Fruit fly (Drosophila melanogaster): ENCODE measurements around the gene Socs36E.

DNA sequence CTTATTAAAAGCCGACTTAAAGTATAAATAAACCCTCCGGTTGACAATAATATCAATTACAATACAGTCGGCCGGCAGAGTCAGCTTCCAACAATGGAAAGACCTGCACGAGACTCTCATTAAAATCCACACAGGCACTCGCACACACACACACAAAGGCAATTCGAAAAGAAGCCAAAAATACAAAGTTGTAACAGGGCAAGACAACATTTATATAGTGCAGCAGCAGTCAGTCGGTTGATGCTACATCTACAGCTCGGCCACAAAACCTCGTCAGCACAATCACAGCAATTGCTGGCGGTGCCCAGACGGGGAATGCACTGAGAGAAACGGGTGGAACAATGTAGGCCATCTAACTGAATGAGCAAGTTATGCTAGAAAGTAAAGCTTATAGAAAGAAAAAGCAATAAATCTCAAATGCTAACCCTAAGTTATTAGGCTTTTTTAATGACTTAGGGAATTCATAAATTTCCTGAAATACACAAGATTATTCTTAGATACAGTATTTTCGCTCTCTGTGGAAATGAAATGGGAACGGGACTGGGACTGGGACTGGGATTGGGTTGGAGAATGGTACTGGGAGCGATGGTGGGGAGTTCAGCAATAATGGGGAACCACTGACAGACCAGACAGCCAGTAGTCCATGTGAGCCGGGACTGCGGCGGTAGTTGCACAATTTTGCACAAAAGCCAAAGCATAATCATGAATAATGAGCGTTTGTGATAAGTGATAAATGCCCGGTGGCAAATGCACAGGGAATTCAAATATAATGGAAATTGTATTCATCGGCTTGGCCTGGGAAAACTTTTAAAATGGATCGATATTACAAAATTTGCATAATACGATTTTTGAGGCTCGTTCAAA, 30.6 kb downstream of the Socs36E start:
- TF ChIP-seq psq (optimal IDR thresholded peaks at IDR 0.05) (no peak), insv (optimal IDR thresholded peaks at IDR 0.05) (no peak), Myc (optimal IDR thresholded peaks at IDR 0.05) (no peak), h (optimal IDR thresholded peaks at IDR 0.05) (no peak), ttk (optimal IDR thresholded peaks at IDR 0.05) (no peak), Sin3A (optimal IDR thresholded peaks at IDR 0.05) (no peak)
